Fruit fly (Drosophila melanogaster) whole organism, embryonic: ENCODE data around the gene veli.

ENCODE experiments used
- Asciz ChIP-seq: fragments of 200-800 bp; sonication (Bioruptor generic); optimal IDR thresholded peaks from 2 replicates; lab custom pipeline; 2017; ENCODE audit warnings: missing biosample characterization, mild to moderate bottlenecking, missing genetic modification characterization, missing genetic modification reagents
- Atf3 ChIP-seq: fragments of 200-800 bp; sonication (Bioruptor generic); optimal IDR thresholded peaks from 3 replicates; lab custom pipeline; 2016; ENCODE audit warnings: missing biosample characterization, missing genetic modification characterization
- BEAF-32 ChIP-seq: fragments of 200-800 bp; sonication (Bioruptor generic); optimal IDR thresholded peaks from 3 replicates; lab custom pipeline; 2017; ENCODE audit warnings: missing biosample characterization, missing genetic modification characterization, mild to moderate bottlenecking, moderate library complexity, missing genetic modification reagents
- CG10147 ChIP-seq: fragments of 200-800 bp; sonication (Bioruptor generic); optimal IDR thresholded peaks from 2 replicates; lab custom pipeline; 2019; ENCODE audit warnings: missing biosample characterization, mild to moderate bottlenecking, missing genetic modification characterization, moderate library complexity
- CG10267 ChIP-seq: fragments of 200-800 bp; sonication (Bioruptor generic); optimal IDR thresholded peaks from 2 replicates; lab custom pipeline; 2018; ENCODE audit warnings: missing biosample characterization, mild to moderate bottlenecking, missing genetic modification characterization, moderate library complexity
- CG10543 ChIP-seq: fragments of 200-800 bp; sonication (Bioruptor generic); optimal IDR thresholded peaks from 3 replicates; lab custom pipeline; 2017; ENCODE audit warnings: missing biosample characterization, mild to moderate bottlenecking, missing genetic modification characterization, moderate library complexity
- CG10654 ChIP-seq: fragments of 200-800 bp; sonication (Bioruptor generic); optimal IDR thresholded peaks from 2 replicates; lab custom pipeline; 2016; ENCODE audit warnings: missing biosample characterization, missing genetic modification characterization
- CG1233 ChIP-seq: fragments of 200-800 bp; sonication (Bioruptor generic); optimal IDR thresholded peaks from 4 replicates; lab custom pipeline; 2018; ENCODE audit warnings: missing biosample characterization, mild to moderate bottlenecking, missing genetic modification characterization
- CG15514 ChIP-seq: fragments of 200-800 bp; sonication (Bioruptor generic); optimal IDR thresholded peaks from 3 replicates; lab custom pipeline; 2017; ENCODE audit warnings: missing biosample characterization, missing genetic modification characterization, mild to moderate bottlenecking, moderate library complexity, missing genetic modification reagents
- CG6272 ChIP-seq: fragments of 200-800 bp; sonication (Bioruptor generic); IDR thresholded peaks from 2 replicates; pipeline ENCODE4 v1.3.6; 2022; ENCODE audit warnings: missing biosample characterization, missing genetic modification characterization
- CG6765 ChIP-seq: fragments of 200-800 bp; sonication (Bioruptor generic); optimal IDR thresholded peaks from 3 replicates; lab custom pipeline; 2017; ENCODE audit warnings: missing biosample characterization, mild to moderate bottlenecking, missing genetic modification characterization
- CG6854 ChIP-seq: fragments of 200-800 bp; sonication (Bioruptor generic); optimal IDR thresholded peaks from 3 replicates; lab custom pipeline; 2017; ENCODE audit warnings: missing biosample characterization, mild to moderate bottlenecking, missing genetic modification characterization
- CG7963 ChIP-seq: fragments of 200-800 bp; sonication (Bioruptor generic); IDR thresholded peaks from 3 replicates; pipeline ENCODE4 v1.3.6; 2022; ENCODE audit warnings: missing biosample characterization, missing genetic modification characterization; ENCODE audit not compliant: partially characterized antibody
- CG9727 ChIP-seq: fragments of 200-800 bp; sonication (Bioruptor generic); optimal IDR thresholded peaks from 3 replicates; lab custom pipeline; 2017; ENCODE audit warnings: missing biosample characterization, mild to moderate bottlenecking, missing genetic modification characterization
- D ChIP-seq, 2 experiments: fragments of 200-800 bp in 1 of 2; fragments of >200 bp in 1 of 2; sonication (Bioruptor generic) in 1 of 2; optimal IDR thresholded peaks; 2 replicates in 1 of 2; 3 replicates in 1 of 2; lab custom pipeline; 2017; ENCODE audit warnings: mild to moderate bottlenecking in 1 of 2, missing biosample characterization in 1 of 2, missing genetic modification characterization in 1 of 2, missing genetic modification reagents in 1 of 2
- Dp ChIP-seq: fragments of 200-800 bp; sonication (Bioruptor generic); optimal IDR thresholded peaks from 2 replicates; lab custom pipeline; 2018; ENCODE audit warnings: missing biosample characterization, mild to moderate bottlenecking, missing genetic modification characterization, moderate library complexity
- ERR ChIP-seq: fragments of 200-800 bp; sonication (Bioruptor generic); optimal IDR thresholded peaks from 2 replicates; lab custom pipeline; 2016; ENCODE audit warnings: missing biosample characterization, missing genetic modification characterization
- Fer2 ChIP-seq: fragments of 200-800 bp; sonication (Bioruptor generic); optimal IDR thresholded peaks from 2 replicates; lab custom pipeline; 2018; ENCODE audit warnings: missing biosample characterization, mild to moderate bottlenecking, missing genetic modification characterization, moderate library complexity
- HmgZ ChIP-seq: fragments of 200-800 bp; sonication (Bioruptor generic); optimal IDR thresholded peaks from 2 replicates; lab custom pipeline; 2018; ENCODE audit warnings: missing biosample characterization, mild to moderate bottlenecking, missing genetic modification characterization
- Hr51 ChIP-seq, 2 experiments: fragments of 200-800 bp; sonication (Bioruptor generic); optimal IDR thresholded peaks; 2 replicates in 1 of 2; 3 replicates in 1 of 2; lab custom pipeline; 2016 to 2018; ENCODE audit warnings: missing biosample characterization in 2 of 2, missing genetic modification characterization in 2 of 2, mild to moderate bottlenecking in 1 of 2, moderate library complexity in 1 of 2
- Jarid2 ChIP-seq: fragments of 200-800 bp; sonication (Bioruptor generic); optimal IDR thresholded peaks from 3 replicates; lab custom pipeline; 2017; ENCODE audit warnings: mild to moderate bottlenecking, missing biosample characterization, missing genetic modification reagents, missing genetic modification characterization
- Mrtf ChIP-seq: fragments of 200-800 bp; sonication (Bioruptor generic); IDR thresholded peaks from 3 replicates; pipeline ENCODE4 v1.3.6; 2022; ENCODE audit warnings: missing biosample characterization, missing genetic modification characterization
- Nf-YC ChIP-seq: fragments of 200-800 bp; optimal IDR thresholded peaks from 3 replicates; lab custom pipeline; 2019; ENCODE audit warnings: missing biosample characterization, mild to moderate bottlenecking, missing genetic modification characterization, moderate library complexity
- NfI ChIP-seq: fragments of 200-800 bp; sonication (Bioruptor generic); optimal IDR thresholded peaks from 3 replicates; lab custom pipeline; 2018; ENCODE audit warnings: missing biosample characterization, mild to moderate bottlenecking, missing genetic modification characterization, moderate library complexity
- Pdp1 ChIP-seq, 2 experiments: fragments of 200-800 bp; sonication (Bioruptor generic); optimal IDR thresholded peaks; 3 replicates each; lab custom pipeline; 2016; ENCODE audit warnings: missing biosample characterization in 2 of 2, missing genetic modification characterization in 2 of 2, mild to moderate bottlenecking in 1 of 2, moderate library complexity in 1 of 2
- Poxn ChIP-seq: fragments of 200-800 bp; sonication (Bioruptor generic); IDR thresholded peaks from 2 replicates; pipeline ENCODE4 v1.3.6; 2022; ENCODE audit warnings: missing biosample characterization, missing genetic modification characterization
- Taf1 ChIP-seq: fragments of 200-800 bp; sonication (Bioruptor generic); IDR thresholded peaks from 2 replicates; pipeline ENCODE4 v1.3.6; 2022; ENCODE audit warnings: missing biosample characterization, missing genetic modification characterization
- ac ChIP-seq: fragments of 200-800 bp; sonication (Bioruptor generic); optimal IDR thresholded peaks from 3 replicates; lab custom pipeline; 2017; ENCODE audit warnings: missing biosample characterization, mild to moderate bottlenecking, missing genetic modification characterization
- al ChIP-seq: fragments of 200-800 bp; sonication (Bioruptor generic); IDR thresholded peaks from 2 replicates; pipeline ENCODE4 v1.3.6; 2022; ENCODE audit warnings: missing biosample characterization, missing genetic modification characterization
- chif ChIP-seq, 2 experiments: fragments of 200-800 bp; sonication (Bioruptor generic); optimal IDR thresholded peaks; 3 replicates each; lab custom pipeline; 2016; ENCODE audit warnings: missing biosample characterization in 2 of 2, missing genetic modification characterization in 2 of 2
- corto ChIP-seq: fragments of 200-800 bp; sonication (Bioruptor generic); optimal IDR thresholded peaks from 2 replicates; lab custom pipeline; 2016; ENCODE audit warnings: missing biosample characterization, mild to moderate bottlenecking, missing genetic modification characterization, moderate library complexity
- crol ChIP-seq: fragments of 200-800 bp; sonication (Bioruptor generic); IDR thresholded peaks from 2 replicates; pipeline ENCODE4 v1.3.6; 2022; ENCODE audit warnings: missing biosample characterization, missing genetic modification characterization
- cwo ChIP-seq: fragments of 200-800 bp; sonication (Bioruptor generic); optimal IDR thresholded peaks from 3 replicates; lab custom pipeline; 2017; ENCODE audit warnings: missing biosample characterization, missing genetic modification characterization, mild to moderate bottlenecking, moderate library complexity, missing genetic modification reagents
- ftz-f1 ChIP-seq: fragments of 200-800 bp; sonication (Bioruptor generic); optimal IDR thresholded peaks from 2 replicates; lab custom pipeline; 2016; ENCODE audit warnings: missing biosample characterization, missing genetic modification characterization
- grn ChIP-seq: fragments of 200-800 bp; sonication (Bioruptor generic); optimal IDR thresholded peaks from 3 replicates; lab custom pipeline; 2017; ENCODE audit warnings: missing biosample characterization, missing genetic modification characterization
- gro ChIP-seq: fragments of 200-800 bp; sonication (Bioruptor generic); optimal IDR thresholded peaks from 2 replicates; lab custom pipeline; 2016; ENCODE audit warnings: missing biosample characterization, missing genetic modification characterization
- hkb ChIP-seq, 2 experiments: fragments of 200-800 bp in 1 of 2; fragments of >200 bp in 1 of 2; sonication (Bioruptor generic) in 1 of 2; IDR thresholded peaks in 1 of 2; optimal IDR thresholded peaks in 1 of 2; 2 replicates each; pipeline versions ENCODE4 v1.3.6 to Lab custom; 2017 to 2022; ENCODE audit warnings: missing biosample characterization in 1 of 2, missing genetic modification characterization in 1 of 2
- inv ChIP-seq: fragments of 200-800 bp; sonication (Bioruptor generic); IDR thresholded peaks from 2 replicates; pipeline ENCODE4 v1.3.6; 2022; ENCODE audit warnings: missing biosample characterization, missing genetic modification characterization; ENCODE audit not compliant: partially characterized antibody
- oc ChIP-seq: fragments of 200-800 bp; sonication (Bioruptor generic); optimal IDR thresholded peaks from 2 replicates; lab custom pipeline; 2018; ENCODE audit warnings: missing biosample characterization, mild to moderate bottlenecking, missing genetic modification characterization, moderate library complexity
- org-1 ChIP-seq: fragments of 200-800 bp; sonication (Bioruptor generic); optimal IDR thresholded peaks from 2 replicates; lab custom pipeline; 2017; ENCODE audit warnings: missing biosample characterization, missing genetic modification characterization
- p53 ChIP-seq: fragments of 200-800 bp; sonication (Bioruptor generic); optimal IDR thresholded peaks from 2 replicates; lab custom pipeline; 2016; ENCODE audit warnings: missing biosample characterization, missing genetic modification characterization
- pfk ChIP-seq: fragments of 200-800 bp; sonication (Bioruptor generic); optimal IDR thresholded peaks from 2 replicates; lab custom pipeline; 2018; ENCODE audit warnings: missing biosample characterization, mild to moderate bottlenecking, missing genetic modification characterization, moderate library complexity
- row ChIP-seq: fragments of 200-800 bp; sonication (Bioruptor generic); IDR thresholded peaks from 3 replicates; pipeline ENCODE4 v1.3.6; 2022; ENCODE audit warnings: missing biosample characterization, missing genetic modification characterization
- sd ChIP-seq: fragments of 200-800 bp; sonication (Bioruptor generic); optimal IDR thresholded peaks from 3 replicates; lab custom pipeline; 2018; ENCODE audit warnings: missing biosample characterization, mild to moderate bottlenecking, missing genetic modification characterization, moderate library complexity
- sens ChIP-seq: fragments of 200-800 bp; sonication (Bioruptor generic); peaks from one replicate; lab custom pipeline; 2016; ENCODE audit warnings: missing biosample characterization, missing genetic modification characterization
- sqz ChIP-seq: fragments of 200-800 bp; sonication (Bioruptor generic); optimal IDR thresholded peaks from 3 replicates; lab custom pipeline; 2018; ENCODE audit warnings: missing biosample characterization, mild to moderate bottlenecking, missing genetic modification characterization
- sug ChIP-seq: fragments of 200-800 bp; optimal IDR thresholded peaks from 2 replicates; lab custom pipeline; 2019; ENCODE audit warnings: missing biosample characterization, mild to moderate bottlenecking, missing genetic modification characterization, moderate library complexity

veli gene

DNA sequence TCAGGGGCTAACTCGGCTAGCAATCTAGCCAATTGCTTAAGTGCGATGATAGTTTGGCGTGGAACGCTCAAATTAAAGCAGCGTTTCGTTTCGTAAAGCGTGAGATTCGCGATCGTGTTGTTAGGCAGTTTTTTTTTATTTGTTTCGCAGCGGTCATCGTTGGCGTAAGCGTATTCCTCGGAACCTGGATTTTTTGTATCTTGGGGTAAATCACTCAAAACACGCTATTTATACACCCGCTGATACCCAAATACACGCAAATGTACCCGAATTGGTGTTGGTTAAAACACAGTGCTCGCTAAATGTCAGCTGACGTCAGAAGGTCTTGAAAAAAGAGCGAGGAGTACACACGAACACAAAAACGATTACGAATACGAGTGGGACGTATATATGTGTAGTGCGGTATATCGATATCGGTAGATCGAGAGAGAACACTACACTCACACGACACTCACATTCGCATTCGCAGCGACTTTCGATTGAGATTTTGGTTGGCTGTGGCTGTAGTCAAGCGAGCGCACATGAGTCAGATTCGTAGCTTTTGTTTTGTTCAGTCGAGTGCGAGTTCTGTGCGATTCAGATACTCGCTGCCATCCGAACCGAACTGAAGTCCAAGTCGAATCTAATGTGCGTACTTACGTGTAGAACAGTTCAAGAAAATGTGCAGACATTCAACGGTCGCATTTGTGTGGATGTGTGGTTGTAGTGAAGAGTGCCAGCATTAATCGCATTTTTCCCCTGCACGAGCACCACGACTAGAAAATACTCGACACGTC lies 15.5 kb downstream of the veli start (continued):
- TF ChIP-seq cwo (GFP tag; lab: Kevin White, UChicago) (peak; percentile 49), CG10147 (GFP tag; lab: Kevin White, UChicago) (peak; percentile 8), gro (GFP tag; lab: Kevin White, UChicago) (peak; percentile 4), HmgZ (tag; lab: Kevin White, UChicago) (peak; percentile 75), CG7963 (GFP tag; lab: Robert Waterston, UW) (no peak), CG6854 (peak; percentile 10), CG1233 (no peak), pfk (GFP tag; lab: Kevin White, UChicago) (peak; percentile 94), Dp (GFP tag; lab: Kevin White, UChicago) (peak; percentile 31), Jarid2 (GFP tag; lab: Kevin White, UChicago) (peak; percentile 85), Nf-YC (tag; lab: Kevin White, UChicago) (peak; percentile 85), oc (no peak), grn (GFP tag; lab: Kevin White, UChicago) (peak; percentile 55), CG6765 (GFP tag; lab: Kevin White, UChicago) (peak; percentile 54), Fer2 (tag; lab: Kevin White, UChicago) (peak; percentile 14), crol (GFP tag; lab: Robert Waterston, UW) (no peak), ac (GFP tag; lab: Kevin White, UChicago) (no peak), org-1 (GFP tag; lab: Kevin White, UChicago) (no peak), CG10543 (peak; percentile 91), chif (GFP tag; optimal IDR thresholded peaks at IDR 0.05; lab: Kevin White, UChicago) (no peak), D (optimal IDR thresholded peaks at IDR 0.05; lab: Kevin White, UChicago) (peak; percentile 39), D (GFP tag; optimal IDR thresholded peaks at IDR 0.05; lab: Kevin White, UChicago) (no peak), CG15514 (GFP tag; lab: Kevin White, UChicago) (peak; percentile 33), Taf1 (GFP tag; lab: Robert Waterston, UW) (no peak), sug (tag; lab: Kevin White, UChicago) (peak; percentile 68), NfI (GFP tag; lab: Kevin White, UChicago) (peak; percentile 7), sqz (GFP tag; lab: Kevin White, UChicago) (peak; percentile 34), Asciz (GFP tag; lab: Kevin White, UChicago) (peak; percentile 17), ftz-f1 (GFP tag; lab: Kevin White, UChicago) (peak; percentile 46), BEAF-32 (GFP tag; lab: Kevin White, UChicago) (peak; percentile 46), corto (GFP tag; lab: Kevin White, UChicago) (peak; percentile 58), al (GFP tag; lab: Robert Waterston, UW) (no peak), Mrtf (GFP tag; lab: Robert Waterston, UW) (no peak), row (GFP tag; lab: Robert Waterston, UW) (no peak), sens (GFP tag; lab: Kevin White, UChicago) (peak; percentile 62), Poxn (GFP tag; lab: Robert Waterston, UW) (no peak), CG6272 (GFP tag; lab: Robert Waterston, UW) (no peak), ERR (no peak), p53 (GFP tag; lab: Kevin White, UChicago) (peak; percentile 42), hkb (optimal IDR thresholded peaks at IDR 0.05; lab: Kevin White, UChicago) (no peak), hkb (GFP tag; IDR thresholded peaks at IDR 0.05; lab: Robert Waterston, UW) (no peak), CG10654 (GFP tag; lab: Kevin White, UChicago) (no peak), Atf3 (GFP tag; lab: Kevin White, UChicago) (peak; percentile 35), inv (GFP tag; lab: Robert Waterston, UW) (no peak), Hr51 (GFP tag; optimal IDR thresholded peaks at IDR 0.05; lab: Kevin White, UChicago) (no peak), sd (tag; lab: Kevin White, UChicago) (peak; percentile 58), CG10267 (peak; percentile 81), Pdp1 (GFP tag; optimal IDR thresholded peaks at IDR 0.05; lab: Kevin White, UChicago) (peak in 1 of 2 experiments; percentile 54), CG9727 (no peak)
